Worm (Caenorhabditis elegans) whole organism, young adult: ENCODE measurements around the gene F26H11.8.

ENCODE experiments used
- D2030.7 ChIP-seq: fragments of 200-800 bp; sonication (Bioruptor generic); IDR thresholded peaks from 2 replicates; pipeline ENCODE4 v1.3.6; 2022; ENCODE audit warnings: missing genetic modification reagents, missing genetic modification characterization, missing compliant biosample characterization
- bed-1 ChIP-seq: fragments of 200-800 bp; sonication (Bioruptor generic); IDR thresholded peaks from 2 replicates; pipeline ENCODE4 v1.3.6; 2022; ENCODE audit warnings: missing genetic modification reagents, missing genetic modification characterization, missing compliant biosample characterization
- chd-7 ChIP-seq: sonication (generic microtip); optimal IDR thresholded peaks from 2 replicates; lab custom pipeline; 2016; ENCODE audit warnings: mild to moderate bottlenecking, missing genetic modification characterization, moderate library complexity, missing compliant biosample characterization
- ets-4 ChIP-seq: fragments of 200-800 bp; sonication (Bioruptor generic); optimal IDR thresholded peaks from 2 replicates; lab custom pipeline; 2018; ENCODE audit warnings: mild to moderate bottlenecking, missing genetic modification characterization, missing compliant biosample characterization
- hlh-12 ChIP-seq: sonication (generic microtip); optimal IDR thresholded peaks from 2 replicates; lab custom pipeline; 2016; ENCODE audit warnings: missing genetic modification characterization, missing compliant biosample characterization
- lag-1 ChIP-seq: fragments of 200-800 bp; sonication (Bioruptor generic); IDR thresholded peaks from 2 replicates; pipeline ENCODE4 v1.3.6; 2022; ENCODE audit warnings: missing genetic modification reagents, missing genetic modification characterization, missing compliant biosample characterization
- let-526 ChIP-seq: fragments of 200-800 bp; sonication (Bioruptor generic); IDR thresholded peaks from 2 replicates; pipeline ENCODE4 v1.3.6; 2022; ENCODE audit warnings: missing genetic modification reagents, missing genetic modification characterization, missing compliant biosample characterization
- mcd-1 ChIP-seq: fragments of 200-800 bp; sonication (Bioruptor generic); IDR thresholded peaks from 2 replicates; pipeline ENCODE4 v1.3.6; 2022; ENCODE audit warnings: missing genetic modification reagents, missing genetic modification characterization, missing compliant biosample characterization
- pha-4 ChIP-seq: fragments of 150-350 bp; sonication (generic microtip); optimal IDR thresholded peaks from 2 replicates; lab custom pipeline; 2014; ENCODE audit warnings: missing biosample characterization, missing genetic modification reagents, missing genetic modification characterization
- rpc-1 ChIP-seq, 2 experiments: fragments of 150-350 bp in 1 of 2; sonication (generic microtip) in 1 of 2; optimal IDR thresholded peaks; 2 replicates each; lab custom pipeline; 2014 to 2018; ENCODE audit warnings: missing biosample characterization in 1 of 2, missing genetic modification characterization in 1 of 2, missing genetic modification reagents in 1 of 2, missing genotype in 1 of 2
- sea-2 ChIP-seq: fragments of 200-800 bp; sonication (Bioruptor generic); IDR thresholded peaks from 2 replicates; pipeline ENCODE4 v1.3.6; 2022; ENCODE audit warnings: missing genetic modification characterization, missing compliant biosample characterization
- snpc-4 ChIP-seq, 5 experiments: fragments of 150-350 bp in 1 of 5; sonication (generic microtip) in 4 of 5; optimal IDR thresholded peaks; 2 replicates each; lab custom pipeline; 2014 to 2018; ENCODE audit warnings: missing genetic modification characterization in 5 of 5, missing biosample characterization in 3 of 5, antibody characterized with exemption in 2 of 5, mild to moderate bottlenecking in 2 of 5, missing compliant biosample characterization in 2 of 5, missing genotype in 2 of 5, moderate library complexity in 2 of 5, missing genetic modification reagents in 1 of 5
- unc-130 ChIP-seq: sonication (generic microtip); optimal IDR thresholded peaks from 2 replicates; lab custom pipeline; 2016; ENCODE audit warnings: missing genetic modification reagents, missing genetic modification characterization, missing compliant biosample characterization
- unc-62 ChIP-seq: fragments of 150-350 bp; optimal IDR thresholded peaks from 2 replicates; lab custom pipeline; 2014; ENCODE audit warnings: missing biosample characterization, missing genetic modification reagents, missing genetic modification characterization

DNA sequence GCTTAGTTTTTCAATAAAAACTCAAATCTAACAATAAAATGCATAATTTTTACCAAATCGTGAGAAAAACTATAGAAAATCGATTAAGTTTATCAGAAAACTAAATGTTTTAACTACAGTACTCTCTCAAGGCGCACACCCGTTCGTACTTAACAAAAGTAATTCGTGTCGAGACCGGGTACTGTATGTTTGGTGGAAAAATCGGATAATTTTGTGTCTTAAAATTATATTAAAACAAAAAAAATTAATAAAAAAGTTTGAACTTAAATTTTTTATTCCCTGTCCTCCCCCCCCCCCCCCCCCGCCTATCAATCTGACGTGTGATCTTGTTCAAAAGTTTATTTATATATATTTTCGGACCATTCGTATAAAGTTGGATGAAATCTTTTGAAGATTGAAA, 20.0 kb downstream of the F26H11.8 start, which contains the start of gene F26H11.4:
- TF ChIP-seq unc-62 (GFP tag; lab: Kevin White, UChicago), result no peak
- no peak for TF ChIP-seq lag-1
- no peak for TF ChIP-seq rpc-1 (optimal IDR thresholded peaks at IDR 0.05; lab: Kevin White, UChicago)
- no peak for TF ChIP-seq rpc-1 (tag; optimal IDR thresholded peaks at IDR 0.05; lab: Kevin White, UChicago)
- TF ChIP-seq mcd-1 (GFP tag; lab: Robert Waterston, UW), result no peak
- no peak for TF ChIP-seq ets-4 (GFP tag; lab: Kevin White, UChicago)
- TF ChIP-seq snpc-4 (GFP tag; optimal IDR thresholded peaks at IDR 0.05; lab: Kevin White, UChicago), result no peak
- TF ChIP-seq snpc-4 (tag; optimal IDR thresholded peaks at IDR 0.05; lab: Kevin White, UChicago), result no peak
- no peak for TF ChIP-seq let-526 (GFP tag; lab: Robert Waterston, UW)
- TF ChIP-seq bed-1 (GFP tag; lab: Robert Waterston, UW), result no peak
- no peak for TF ChIP-seq sea-2 (GFP tag; lab: Robert Waterston, UW)
- no peak for TF ChIP-seq D2030.7 (GFP tag; lab: Robert Waterston, UW)
- TF ChIP-seq chd-7 (tag; lab: Kevin White, UChicago), result no peak
- no peak for TF ChIP-seq hlh-12
- no peak for TF ChIP-seq unc-130
- no peak for TF ChIP-seq pha-4 (tag; lab: Kevin White, UChicago)
